Fruit fly (Drosophila melanogaster): ENCODE measurements around the gene CG34109.

The CG34109 gene

dm6 chr2L:10056705-10057104, 37.2 kb upstream of the CG34109 start, which contains the start of gene Pen (continued):
- TF ChIP-seq CG6813 (GFP tag; optimal IDR thresholded peaks at IDR 0.05): no peak
- no peak for TF ChIP-seq Poxn (GFP tag; IDR thresholded peaks at IDR 0.05)
- TF ChIP-seq Aef1 (GFP tag; IDR thresholded peaks at IDR 0.05): no peak
- 0 out of 2 replicates have a peak, but pooled peaks have one; percentile 57 for TF ChIP-seq CG42726 (GFP tag; IDR thresholded peaks at IDR 0.05; ENCODE audit: partially characterized antibody)
- peak; percentile 46; the same call in 1 of the 2 replicates for TF ChIP-seq nerfin-2 (GFP tag; IDR thresholded peaks at IDR 0.05; ENCODE audit: partially characterized antibody)
- TF ChIP-seq CG11398 (GFP tag; optimal IDR thresholded peaks at IDR 0.05): no peak
- TF ChIP-seq Hr3 (GFP tag; optimal IDR thresholded peaks at IDR 0.05): no peak
- TF ChIP-seq Camta (GFP tag; optimal IDR thresholded peaks at IDR 0.05): no peak
- TF ChIP-seq CG34376 (GFP tag; optimal IDR thresholded peaks at IDR 0.05): no peak
- no peak for TF ChIP-seq ab (GFP tag; optimal IDR thresholded peaks at IDR 0.05)
- TF ChIP-seq pum (GFP tag; optimal IDR thresholded peaks at IDR 0.05): no peak
- TF ChIP-seq CG14441 (GFP tag; IDR thresholded peaks at IDR 0.05): no peak
- peak; percentile 76 for TF ChIP-seq Scr (GFP tag; IDR thresholded peaks at IDR 0.05; ENCODE audit: partially characterized antibody)
- no peak for TF ChIP-seq gce (GFP tag; IDR thresholded peaks at IDR 0.05)
- TF ChIP-seq CG9797 (GFP tag; optimal IDR thresholded peaks at IDR 0.05): peak; percentile 85
- no peak for TF ChIP-seq CG18476 (GFP tag; optimal IDR thresholded peaks at IDR 0.05)
- TF ChIP-seq Nf-YB (GFP tag; optimal IDR thresholded peaks at IDR 0.05): no peak
- TF ChIP-seq CG17361 (GFP tag; IDR thresholded peaks at IDR 0.05): no peak
- no peak for TF ChIP-seq CrebB (tag; optimal IDR thresholded peaks at IDR 0.05)
- no peak for TF ChIP-seq zen2 (GFP tag; IDR thresholded peaks at IDR 0.05; ENCODE audit: partially characterized antibody)
- TF ChIP-seq Sry-δ (GFP tag; optimal IDR thresholded peaks at IDR 0.05): peak; percentile 81
- TF ChIP-seq crc (GFP tag; optimal IDR thresholded peaks at IDR 0.05): no peak
- TF ChIP-seq Usf (GFP tag; optimal IDR thresholded peaks at IDR 0.05): no peak
- peak; percentile 53 for TF ChIP-seq CG34224 (GFP tag; IDR thresholded peaks at IDR 0.05; ENCODE audit: partially characterized antibody)
- no peak for TF ChIP-seq MESR4 (GFP tag; optimal IDR thresholded peaks at IDR 0.05)
- TF ChIP-seq ranshi (GFP tag; IDR thresholded peaks at IDR 0.05): no peak
- peak; percentile 89 for TF ChIP-seq Dref (GFP tag; IDR thresholded peaks at IDR 0.05)
- no peak for TF ChIP-seq CG6254 (GFP tag; optimal IDR thresholded peaks at IDR 0.05)
- no peak for TF ChIP-seq Gug (GFP tag; IDR thresholded peaks at IDR 0.05)
- TF ChIP-seq sug (tag; optimal IDR thresholded peaks at IDR 0.05): no peak
- no peak for TF ChIP-seq CG8281 (tag; optimal IDR thresholded peaks at IDR 0.05)
- TF ChIP-seq trh (GFP tag; optimal IDR thresholded peaks at IDR 0.05): no peak
- TF ChIP-seq ATbp (GFP tag; optimal IDR thresholded peaks at IDR 0.05): no peak
- TF ChIP-seq tna (GFP tag; IDR thresholded peaks at IDR 0.05; ENCODE audit: partially characterized antibody): peak; percentile 53
- no peak for TF ChIP-seq CG13424 (tag; optimal IDR thresholded peaks at IDR 0.05)
- TF ChIP-seq CG7372 (GFP tag; IDR thresholded peaks at IDR 0.05): no peak
- no peak for TF ChIP-seq ewg (GFP tag; optimal IDR thresholded peaks at IDR 0.05)
- TF ChIP-seq CG17829 (tag; optimal IDR thresholded peaks at IDR 0.05): no peak
- no peak for TF ChIP-seq CG8478 (optimal IDR thresholded peaks at IDR 0.05)
- TF ChIP-seq btn (GFP tag; optimal IDR thresholded peaks at IDR 0.05): no peak
- TF ChIP-seq so (GFP tag; IDR thresholded peaks at IDR 0.05): no peak
- TF ChIP-seq Sin3A (optimal IDR thresholded peaks at IDR 0.05): peak; percentile 52
- TF ChIP-seq Sox102F (GFP tag; optimal IDR thresholded peaks at IDR 0.05): no peak
- TF ChIP-seq hbn (GFP tag; IDR thresholded peaks at IDR 0.05; ENCODE audit: partially characterized antibody): peak; percentile 56; the same call in 1 of the 2 replicates
- no peak for TF ChIP-seq cad (GFP tag; optimal IDR thresholded peaks at IDR 0.05)
- peak; percentile 36 for TF ChIP-seq Lhr (GFP tag; optimal IDR thresholded peaks at IDR 0.05)
- TF ChIP-seq abd-A (tag; optimal IDR thresholded peaks at IDR 0.05): no peak
- TF ChIP-seq fd102C (GFP tag; optimal IDR thresholded peaks at IDR 0.05): no peak
- TF ChIP-seq CG1603 (tag; optimal IDR thresholded peaks at IDR 0.05): peak; percentile 63
- TF ChIP-seq wor (GFP tag; IDR thresholded peaks at IDR 0.05): no peak
- no peak for TF ChIP-seq gsb (GFP tag; IDR thresholded peaks at IDR 0.05)
- no peak for TF ChIP-seq Dbx (GFP tag; IDR thresholded peaks at IDR 0.05)
